Worm (Caenorhabditis elegans): ENCODE data around the gene ubxn-2.

The ubxn-2 gene

ce11 chrIV:2703927-2704401, 21.7 kb downstream of the ubxn-2 start, which contains the start of gene Y94H6A.5:
Y94H6A.5 (minus strand) TSS chrIV:2703977.
- TF ChIP-seq unc-42 (tag; optimal IDR thresholded peaks at IDR 0.05), result peak; percentile 53
- peak; percentile 13 for TF ChIP-seq ceh-48 (tag; optimal IDR thresholded peaks at IDR 0.05)
- TF ChIP-seq pha-4 (tag; optimal IDR thresholded peaks at IDR 0.05), result no peak
- TF ChIP-seq ama-1 (optimal IDR thresholded peaks at IDR 0.05), result no peak
- TF ChIP-seq ceh-6 (GFP tag; optimal IDR thresholded peaks at IDR 0.05), result no peak
- TF ChIP-seq ceh-22 (tag; optimal IDR thresholded peaks at IDR 0.05), result no peak
- no peak for TF ChIP-seq sdc-2 (tag; optimal IDR thresholded peaks at IDR 0.05)
- no peak for TF ChIP-seq sox-2 (GFP tag; IDR thresholded peaks at IDR 0.05)
- TF ChIP-seq Y22D7AL.16 (tag; optimal IDR thresholded peaks at IDR 0.05), result no peak
- TF ChIP-seq fkh-10 (GFP tag; optimal IDR thresholded peaks at IDR 0.05), result no peak
- TF ChIP-seq madf-2 (tag; optimal IDR thresholded peaks at IDR 0.05), result peak; percentile 1
- peak; percentile 4 for TF ChIP-seq tbx-2 (tag; optimal IDR thresholded peaks at IDR 0.05)
- no peak for TF ChIP-seq npax-4 (tag; optimal IDR thresholded peaks at IDR 0.05)
- peak; percentile 84 for TF ChIP-seq pax-1 (tag; optimal IDR thresholded peaks at IDR 0.05)
- no peak for TF ChIP-seq pag-3 (tag; optimal IDR thresholded peaks at IDR 0.05; ENCODE audit: borderline replicate concordance)
- no peak for TF ChIP-seq che-1 (tag; optimal IDR thresholded peaks at IDR 0.05)
- no peak for TF ChIP-seq F13H6.1 (tag; optimal IDR thresholded peaks at IDR 0.05)
- TF ChIP-seq K09A11.1 (tag; optimal IDR thresholded peaks at IDR 0.05; ENCODE audit: insufficient read depth), result no peak
- TF ChIP-seq nfya-1 (tag; optimal IDR thresholded peaks at IDR 0.05), result peak; percentile 56
- TF ChIP-seq elt-2 (tag; optimal IDR thresholded peaks at IDR 0.05), result no peak

ce11 chrIV:2688716-2689307, 36.8 kb downstream of the ubxn-2 start, which contains the start of gene egrh-3:
egrh-3 (minus strand) TSS chrIV:2688766.
- TF ChIP-seq ahr-1 (tag; optimal IDR thresholded peaks at IDR 0.05), result no peak
- no peak for TF ChIP-seq F13H6.1 (tag; optimal IDR thresholded peaks at IDR 0.05)
- no peak for TF ChIP-seq ttx-3 (tag; optimal IDR thresholded peaks at IDR 0.05)
- TF ChIP-seq pat-9 (tag; optimal IDR thresholded peaks at IDR 0.05), result no peak
- TF ChIP-seq nfya-1 (tag; optimal IDR thresholded peaks at IDR 0.05), result no peak
- TF ChIP-seq tbx-7 (tag; optimal IDR thresholded peaks at IDR 0.05), result no peak
- no peak for TF ChIP-seq ztf-16 (tag; optimal IDR thresholded peaks at IDR 0.05)
- no peak for TF ChIP-seq zip-5 (tag; optimal IDR thresholded peaks at IDR 0.05)
- TF ChIP-seq nhr-11 (tag; optimal IDR thresholded peaks at IDR 0.05), result no peak
- no peak for TF ChIP-seq hlh-13 (GFP tag; optimal IDR thresholded peaks at IDR 0.05)
- TF ChIP-seq tbx-2 (tag; optimal IDR thresholded peaks at IDR 0.05), result no peak
- TF ChIP-seq ceh-48 (tag; optimal IDR thresholded peaks at IDR 0.05), result no peak
- no peak for TF ChIP-seq ceh-18 (tag; optimal IDR thresholded peaks at IDR 0.05)

- TF ChIP-seq tbx-2 (tag; optimal IDR thresholded peaks at IDR 0.05) (no peak), ceh-6 (GFP tag; optimal IDR thresholded peaks at IDR 0.05) (no peak), unc-42 (tag; optimal IDR thresholded peaks at IDR 0.05) (no peak), eyg-1 (tag; optimal IDR thresholded peaks at IDR 0.05) (no peak)
These were observed 45.3 kb downstream of the ubxn-2 start for ce11 chrIV:2680281-2680680.

ce11 chrIV:2678152-2678551, 47.5 kb downstream of the ubxn-2 start:
- no peak for TF ChIP-seq pros-1 (tag; optimal IDR thresholded peaks at IDR 0.05)
- no peak for TF ChIP-seq ahr-1 (tag; optimal IDR thresholded peaks at IDR 0.05)
- no peak for TF ChIP-seq elt-4 (tag; optimal IDR thresholded peaks at IDR 0.05)
- TF ChIP-seq pha-2 (tag; optimal IDR thresholded peaks at IDR 0.05), result no peak
- no peak for TF ChIP-seq dve-1 (tag; optimal IDR thresholded peaks at IDR 0.05)

- TF ChIP-seq ceh-9 (tag; optimal IDR thresholded peaks at IDR 0.05), result no peak
- TF ChIP-seq hlh-30 (tag; optimal IDR thresholded peaks at IDR 0.05; ENCODE audit: insufficient read depth), result no peak
- TF ChIP-seq Y22D7AL.16 (tag; optimal IDR thresholded peaks at IDR 0.05), result no peak
- TF ChIP-seq ceh-22 (tag; optimal IDR thresholded peaks at IDR 0.05), result no peak
- no peak for TF ChIP-seq lim-6 (tag; optimal IDR thresholded peaks at IDR 0.05)
- no peak for TF ChIP-seq nhr-232 (tag; optimal IDR thresholded peaks at IDR 0.05)
- no peak for TF ChIP-seq rnt-1 (tag; optimal IDR thresholded peaks at IDR 0.05)
- no peak for TF ChIP-seq ceh-34 (tag; optimal IDR thresholded peaks at IDR 0.05)
- no peak for TF ChIP-seq tbx-2 (tag; optimal IDR thresholded peaks at IDR 0.05)
- TF ChIP-seq ceh-31 (tag; optimal IDR thresholded peaks at IDR 0.05), result no peak
- TF ChIP-seq elt-4 (tag; optimal IDR thresholded peaks at IDR 0.05), result no peak
- TF ChIP-seq odd-2 (tag; optimal IDR thresholded peaks at IDR 0.05), result no peak
- TF ChIP-seq ceh-24 (tag; optimal IDR thresholded peaks at IDR 0.05), result no peak
- TF ChIP-seq ama-1 (optimal IDR thresholded peaks at IDR 0.05), result no peak
- no peak for TF ChIP-seq pros-1 (tag; optimal IDR thresholded peaks at IDR 0.05)
- TF ChIP-seq sox-2 (GFP tag; IDR thresholded peaks at IDR 0.05), result no peak
These were observed 47.9 kb downstream of the ubxn-2 start for ce11 chrIV:2677687-2678086.
